Worm (Caenorhabditis elegans): Measurements from ENCODE around the gene W01D2.3.

The W01D2.3 gene

DNA sequence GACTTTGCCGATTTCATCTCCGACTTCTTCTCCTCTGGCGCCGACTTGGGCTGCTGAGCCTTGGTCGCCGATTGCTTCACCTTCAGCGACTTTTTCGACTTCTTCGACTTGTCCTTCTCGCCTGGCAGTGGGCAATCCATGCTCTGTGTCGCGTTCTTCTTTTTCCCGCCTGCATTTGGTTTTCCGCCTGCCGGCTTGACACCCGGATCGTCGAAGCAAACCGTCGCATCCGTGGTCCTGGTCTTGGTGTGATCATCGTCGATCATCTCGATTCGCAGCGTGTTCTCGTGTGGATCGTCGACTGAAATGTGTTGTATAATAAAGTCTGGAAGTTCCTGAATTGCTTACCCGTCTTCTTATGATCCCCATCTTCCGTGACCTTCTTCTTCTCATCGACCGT lies 32.0 kb downstream of the W01D2.3 start:
- TF ChIP-seq ham-2 (GFP tag; optimal IDR thresholded peaks at IDR 0.05) = no peak
- no peak for TF ChIP-seq blmp-1 (tag; optimal IDR thresholded peaks at IDR 0.05)
- TF ChIP-seq unc-39 (tag; optimal IDR thresholded peaks at IDR 0.05) = no peak
- no peak for TF ChIP-seq unc-62 (GFP tag; optimal IDR thresholded peaks at IDR 0.05)
- no peak for TF ChIP-seq hlh-1 (tag; optimal IDR thresholded peaks at IDR 0.05)
- no peak for TF ChIP-seq drap-1 (GFP tag; optimal IDR thresholded peaks at IDR 0.05)
- TF ChIP-seq lin-32 (GFP tag; optimal IDR thresholded peaks at IDR 0.05) = no peak
- TF ChIP-seq tbx-8 (GFP tag; optimal IDR thresholded peaks at IDR 0.05) = no peak
- TF ChIP-seq mls-2 (tag; optimal IDR thresholded peaks at IDR 0.05) = no peak
- no peak for TF ChIP-seq ces-1 (GFP tag; optimal IDR thresholded peaks at IDR 0.05)
- TF ChIP-seq nhr-28 (tag; optimal IDR thresholded peaks at IDR 0.05) = no peak
- no peak for TF ChIP-seq ceh-39 (tag; optimal IDR thresholded peaks at IDR 0.05)
- TF ChIP-seq ztf-11 (tag; optimal IDR thresholded peaks at IDR 0.05) = no peak
- TF ChIP-seq unc-120 (tag; optimal IDR thresholded peaks at IDR 0.05; ENCODE audit: poor library complexity, severe bottlenecking) = no peak

DNA sequence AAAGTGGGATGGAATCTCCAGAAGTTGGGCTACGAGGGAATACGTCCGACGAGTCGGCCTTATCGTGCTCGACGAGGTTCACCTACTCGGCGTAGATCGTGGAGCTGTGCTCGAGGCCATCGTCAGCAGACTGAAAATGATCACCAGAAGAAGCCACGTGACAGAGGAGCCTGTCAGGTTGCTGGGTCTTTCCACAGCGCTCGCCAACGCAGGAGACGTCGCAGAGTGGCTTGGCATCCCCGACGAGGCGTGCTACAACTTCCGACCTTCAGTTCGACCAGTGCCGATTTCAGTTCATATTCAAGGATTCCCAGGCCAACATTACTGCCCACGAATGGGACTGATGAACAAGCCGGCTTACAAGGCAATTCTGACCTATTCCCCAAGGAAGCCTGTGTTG lies 33.0 kb downstream of the W01D2.3 start:
- TF ChIP-seq cnd-1 (tag; optimal IDR thresholded peaks at IDR 0.05) = no peak
- no peak for TF ChIP-seq zip-8 (tag; optimal IDR thresholded peaks at IDR 0.05)

DNA sequence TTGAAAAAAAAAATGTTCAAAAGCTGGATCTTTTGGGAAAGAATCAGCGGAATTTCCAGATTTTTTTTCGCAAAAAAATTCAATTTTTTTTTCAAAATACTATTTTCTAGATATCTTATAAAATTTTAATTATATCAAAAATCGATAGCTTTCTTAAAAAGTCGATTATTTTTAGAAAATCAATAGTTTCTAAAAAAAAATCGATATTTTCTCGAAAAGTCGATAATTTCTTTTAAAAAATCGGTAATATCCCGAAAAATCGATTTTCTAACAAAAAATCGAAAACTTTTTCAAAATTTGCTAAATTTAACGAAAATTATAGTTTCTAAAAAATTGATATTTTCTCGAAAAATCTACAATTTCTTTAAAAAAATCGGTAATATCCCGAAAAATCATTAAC lies 35.3 kb downstream of the W01D2.3 start:
- TF ChIP-seq hlh-1 (tag; optimal IDR thresholded peaks at IDR 0.05) = no peak
- TF ChIP-seq ceh-39 (tag; optimal IDR thresholded peaks at IDR 0.05) = no peak
- TF ChIP-seq ztf-11 (tag; optimal IDR thresholded peaks at IDR 0.05) = no peak
- no peak for TF ChIP-seq ces-1 (GFP tag; optimal IDR thresholded peaks at IDR 0.05)
- TF ChIP-seq unc-39 (tag; optimal IDR thresholded peaks at IDR 0.05) = no peak
- TF ChIP-seq nhr-237 (tag; optimal IDR thresholded peaks at IDR 0.05) = no peak
- TF ChIP-seq pha-4 (tag; optimal IDR thresholded peaks at IDR 0.05) = no peak
- no peak for TF ChIP-seq ham-2 (GFP tag; optimal IDR thresholded peaks at IDR 0.05)

DNA sequence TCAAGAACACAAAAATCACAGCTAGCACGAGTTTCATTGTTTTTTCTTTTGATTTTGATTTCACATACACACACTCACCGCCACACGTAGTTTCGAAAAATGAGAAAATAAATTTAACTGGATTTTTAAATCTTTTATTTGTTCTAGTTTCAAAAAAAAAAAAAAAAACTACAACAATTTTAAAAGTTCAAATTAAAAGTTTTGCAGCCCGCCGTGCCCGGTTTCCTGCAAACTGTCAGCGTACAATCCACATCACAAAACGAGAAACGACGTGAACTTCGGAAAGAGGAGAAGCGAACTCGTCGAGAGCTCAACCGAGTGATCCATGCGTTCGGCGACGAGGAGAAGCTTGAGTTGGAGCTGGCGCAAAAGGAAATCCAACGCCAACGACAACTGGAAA lies 46.4 kb downstream of the W01D2.3 start, which contains the start of gene Y54E2A.5:
Gene Y54E2A.5 (minus strand): TSS at position 101 of the 400 bp plus-strand sequence.
- TF ChIP-seq ces-1 (GFP tag; optimal IDR thresholded peaks at IDR 0.05) = no peak
- no peak for TF ChIP-seq mab-5 (tag; optimal IDR thresholded peaks at IDR 0.05)
- no peak for TF ChIP-seq nhr-28 (tag; optimal IDR thresholded peaks at IDR 0.05)
- TF ChIP-seq hlh-1 (tag; optimal IDR thresholded peaks at IDR 0.05) = no peak
- TF ChIP-seq lin-13 (tag; optimal IDR thresholded peaks at IDR 0.05) = no peak
- no peak for TF ChIP-seq nhr-2 (tag; optimal IDR thresholded peaks at IDR 0.05)
- no peak for TF ChIP-seq ceh-43 (GFP tag; optimal IDR thresholded peaks at IDR 0.05)
- TF ChIP-seq pha-4 (tag; optimal IDR thresholded peaks at IDR 0.05) = no peak
- TF ChIP-seq mep-1 (tag; optimal IDR thresholded peaks at IDR 0.05) = no peak
- no peak for TF ChIP-seq ztf-11 (tag; optimal IDR thresholded peaks at IDR 0.05)
- TF ChIP-seq ceh-83 (GFP tag; optimal IDR thresholded peaks at IDR 0.05) = no peak
- no peak for TF ChIP-seq unc-120 (tag; optimal IDR thresholded peaks at IDR 0.05; ENCODE audit: poor library complexity, severe bottlenecking)
- TF ChIP-seq M03D4.4 (tag; optimal IDR thresholded peaks at IDR 0.05) = no peak
- no peak for TF ChIP-seq ham-2 (GFP tag; optimal IDR thresholded peaks at IDR 0.05)
- TF ChIP-seq ceh-39 (tag; optimal IDR thresholded peaks at IDR 0.05) = no peak
- TF ChIP-seq sem-2 (GFP tag; optimal IDR thresholded peaks at IDR 0.05) = no peak
- TF ChIP-seq elt-3 (tag; optimal IDR thresholded peaks at IDR 0.05) = no peak
- no peak for TF ChIP-seq mls-2 (tag; optimal IDR thresholded peaks at IDR 0.05)
- TF ChIP-seq nhr-237 (tag; optimal IDR thresholded peaks at IDR 0.05) = no peak
- TF ChIP-seq lsy-2 (tag; optimal IDR thresholded peaks at IDR 0.05) = no peak

DNA sequence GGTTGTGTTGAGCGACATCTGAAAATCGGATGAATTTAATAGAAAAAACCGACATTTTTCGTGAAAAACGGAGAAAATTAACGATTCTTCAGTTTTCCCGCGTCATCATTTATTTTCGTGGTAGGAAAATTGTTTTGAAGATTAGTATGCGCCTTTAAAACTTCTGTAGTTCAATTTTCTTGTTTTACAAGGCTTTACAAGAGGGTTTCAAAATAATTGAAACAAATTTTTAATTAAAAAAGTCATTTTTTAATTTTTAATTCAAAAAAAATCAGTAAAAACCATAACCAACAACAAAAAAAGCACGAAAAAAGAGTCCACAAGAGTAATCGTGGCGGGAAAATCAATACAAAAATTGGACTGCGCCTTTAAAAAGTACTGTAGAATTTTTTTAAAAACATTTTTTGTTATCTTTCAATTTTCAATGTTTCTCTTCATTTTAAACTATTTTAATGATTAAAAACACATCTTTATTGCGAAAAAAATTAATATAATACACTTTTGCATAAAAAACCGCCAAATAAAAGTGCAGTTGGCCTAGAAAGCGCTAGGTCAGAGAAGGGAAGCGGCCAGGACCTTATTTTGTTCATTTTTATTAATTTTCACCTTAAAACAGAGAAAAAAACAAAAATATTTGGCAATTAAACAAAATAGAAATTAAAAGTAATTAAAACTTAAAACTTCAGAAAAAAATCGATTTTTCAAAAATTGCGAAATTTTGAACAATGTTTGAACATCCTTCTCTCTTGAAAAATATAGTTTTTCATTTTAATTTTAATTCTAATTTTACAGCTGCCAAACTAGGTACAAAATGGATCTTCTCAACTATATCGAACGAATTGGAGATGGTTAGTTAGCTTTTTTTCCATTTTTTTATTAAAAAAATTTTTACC lies 50.0 kb downstream of the W01D2.3 start, which contains the start of the genes tac-1 and Y54E2A.4:
Gene tac-1 (minus strand): TSS at position 20 of the 893 bp plus-strand sequence.
Gene Y54E2A.4 (plus strand): TSS at position 765 of the 893 bp plus-strand sequence.
- TF ChIP-seq nhr-28 (tag; optimal IDR thresholded peaks at IDR 0.05) = no peak

DNA sequence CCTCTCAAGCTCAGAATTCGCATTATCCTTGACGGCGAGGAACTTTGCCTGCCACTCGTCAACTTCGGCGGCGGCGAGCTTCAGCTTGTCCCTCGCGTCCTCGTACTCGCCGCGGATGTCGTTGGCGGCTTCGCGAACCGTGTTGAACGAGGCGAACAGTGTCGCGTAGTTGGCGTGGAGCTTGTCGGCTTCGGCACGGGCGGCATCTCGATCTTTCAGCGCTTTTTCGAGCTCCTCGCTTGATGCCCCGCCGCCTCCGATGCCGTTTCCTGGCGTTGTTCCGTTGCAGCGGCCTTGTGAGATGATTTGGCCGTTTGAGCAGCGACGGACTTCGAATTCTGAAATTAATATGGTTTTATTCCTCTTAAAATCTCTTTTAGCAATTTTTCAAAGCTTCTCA lies 50.9 kb downstream of the W01D2.3 start:
- no peak for TF ChIP-seq ham-2 (GFP tag; optimal IDR thresholded peaks at IDR 0.05)
- no peak for TF ChIP-seq sptf-1 (tag; optimal IDR thresholded peaks at IDR 0.05)
- no peak for TF ChIP-seq nhr-28 (tag; optimal IDR thresholded peaks at IDR 0.05)
- no peak for TF ChIP-seq unc-39 (tag; optimal IDR thresholded peaks at IDR 0.05)
- TF ChIP-seq nhr-237 (tag; optimal IDR thresholded peaks at IDR 0.05) = no peak
- no peak for TF ChIP-seq cnd-1 (tag; optimal IDR thresholded peaks at IDR 0.05)
- TF ChIP-seq sem-2 (GFP tag; optimal IDR thresholded peaks at IDR 0.05) = no peak
- no peak for TF ChIP-seq unc-120 (tag; optimal IDR thresholded peaks at IDR 0.05; ENCODE audit: poor library complexity, severe bottlenecking)
- TF ChIP-seq M03D4.4 (tag; optimal IDR thresholded peaks at IDR 0.05) = no peak
